Worm (Caenorhabditis elegans) whole organism, L1 larva: ENCODE results near the gene F35B3.3.

Experiments used
- C16A3.4 ChIP-seq: fragments of 150-350 bp; optimal IDR thresholded peaks from 2 replicates; lab custom pipeline; 2014; ENCODE audit warnings: missing biosample characterization, missing genetic modification characterization
- C34B4.2 ChIP-seq: sonication (generic microtip); optimal IDR thresholded peaks from 2 replicates; lab custom pipeline; 2017; ENCODE audit warnings: mild to moderate bottlenecking, missing genetic modification characterization, missing compliant biosample characterization
- Y116A8C.19 ChIP-seq: sonication (generic microtip); optimal IDR thresholded peaks from 2 replicates; lab custom pipeline; 2016; ENCODE audit warnings: missing compliant biosample characterization, missing genetic modification characterization, borderline replicate concordance
- aha-1 ChIP-seq: fragments of 150-350 bp; optimal IDR thresholded peaks from 2 replicates; lab custom pipeline; 2014; ENCODE audit warnings: missing biosample characterization, missing genetic modification characterization
- ama-1 ChIP-seq: fragments of 150-350 bp; optimal IDR thresholded peaks from 2 replicates; lab custom pipeline; 2014
- blmp-1 ChIP-seq: fragments of 150-350 bp; optimal IDR thresholded peaks from 2 replicates; lab custom pipeline; 2014; ENCODE audit warnings: missing biosample characterization, missing genetic modification characterization
- ceh-63 ChIP-seq: fragments of 200-800 bp; sonication (Bioruptor generic); optimal IDR thresholded peaks from 2 replicates; lab custom pipeline; 2018; ENCODE audit warnings: mild to moderate bottlenecking, missing genetic modification characterization, missing compliant biosample characterization
- ceh-90 ChIP-seq: sonication (generic microtip); optimal IDR thresholded peaks from 2 replicates; lab custom pipeline; 2016; ENCODE audit warnings: missing genetic modification characterization, missing compliant biosample characterization
- ces-1 ChIP-seq: fragments of 150-350 bp; optimal IDR thresholded peaks from 2 replicates; lab custom pipeline; 2014; ENCODE audit warnings: missing biosample characterization, missing genetic modification reagents, missing genetic modification characterization
- egl-13 ChIP-seq: sonication (generic microtip); optimal IDR thresholded peaks from 2 replicates; lab custom pipeline; 2016; ENCODE audit warnings: missing genotype, missing genetic modification reagents, missing genetic modification characterization, missing compliant biosample characterization
- egl-27 ChIP-seq, 2 experiments: fragments of 150-350 bp in 1 of 2; sonication (generic microtip); optimal IDR thresholded peaks; 3 replicates each; lab custom pipeline; 2017 to 2018; ENCODE audit warnings: missing biosample characterization in 2 of 2, missing genetic modification characterization in 2 of 2, missing genetic modification reagents in 2 of 2
- elt-2 ChIP-seq: sonication (generic microtip); optimal IDR thresholded peaks from 2 replicates; lab custom pipeline; 2016; ENCODE audit warnings: missing genetic modification characterization, mild to moderate bottlenecking, inconsistent platforms, missing compliant biosample characterization, missing genetic modification reagents
- elt-3 ChIP-seq, 6 experiments: fragments of 150-350 bp in 1 of 6; sonication (generic microtip); optimal IDR thresholded peaks; 2 replicates each; lab custom pipeline; 2017 to 2018; ENCODE audit warnings: missing biosample characterization in 6 of 6, missing genetic modification characterization in 6 of 6, inconsistent platforms in 1 of 6
- fkh-8 ChIP-seq: sonication (generic microtip); optimal IDR thresholded peaks from 2 replicates; lab custom pipeline; 2016; ENCODE audit warnings: mild to moderate bottlenecking, missing genetic modification characterization, missing compliant biosample characterization
- hlh-4 ChIP-seq: sonication (generic microtip); optimal IDR thresholded peaks from 2 replicates; lab custom pipeline; 2016; ENCODE audit warnings: mild to moderate bottlenecking, missing genetic modification characterization, missing compliant biosample characterization
- irx-1 ChIP-seq: sonication (generic microtip); optimal IDR thresholded peaks from 2 replicates; lab custom pipeline; 2016; ENCODE audit warnings: missing genetic modification characterization, missing compliant biosample characterization
- isw-1 ChIP-seq: fragments of 200-800 bp; sonication (Bioruptor generic); IDR thresholded peaks from 2 replicates; pipeline ENCODE4 v1.3.6; 2022; ENCODE audit warnings: missing genetic modification characterization, missing compliant biosample characterization
- lin-13 ChIP-seq: fragments of 150-350 bp; optimal IDR thresholded peaks from 2 replicates; lab custom pipeline; 2014; ENCODE audit warnings: missing biosample characterization, missing genetic modification reagents, missing genetic modification characterization
- lin-14 ChIP-seq: fragments of 200-800 bp; sonication (Bioruptor generic); optimal IDR thresholded peaks from 2 replicates; lab custom pipeline; 2018; ENCODE audit warnings: mild to moderate bottlenecking, missing genetic modification characterization, moderate library complexity, missing compliant biosample characterization
- lin-35 ChIP-seq, 2 experiments: fragments of 150-350 bp; optimal IDR thresholded peaks; 2 replicates each; lab custom pipeline; 2014; ENCODE audit warnings: missing biosample characterization in 2 of 2, missing genetic modification characterization in 2 of 2, missing genetic modification reagents in 2 of 2
- lin-39 ChIP-seq: fragments of 150-350 bp; optimal IDR thresholded peaks from 2 replicates; lab custom pipeline; 2014; ENCODE audit warnings: missing biosample characterization, missing genetic modification reagents, missing genetic modification characterization
- lsy-2 ChIP-seq, 2 experiments: fragments of 150-350 bp; optimal IDR thresholded peaks; 2 replicates each; lab custom pipeline; 2014; ENCODE audit warnings: missing biosample characterization in 2 of 2, missing genetic modification characterization in 2 of 2
- mdl-1 ChIP-seq, 2 experiments: fragments of 150-350 bp; optimal IDR thresholded peaks; 2 replicates each; lab custom pipeline; 2014 to 2017; ENCODE audit warnings: missing biosample characterization in 2 of 2, missing genetic modification characterization in 2 of 2, inconsistent platforms in 1 of 2
- mep-1 ChIP-seq: fragments of 150-350 bp; optimal IDR thresholded peaks from 2 replicates; lab custom pipeline; 2014; ENCODE audit warnings: missing biosample characterization, missing genetic modification characterization
- nhr-11 ChIP-seq: fragments of 150-350 bp; optimal IDR thresholded peaks from 2 replicates; lab custom pipeline; 2014; ENCODE audit warnings: missing biosample characterization, missing genetic modification characterization
- nhr-12 ChIP-seq: sonication (generic microtip); optimal IDR thresholded peaks from 2 replicates; lab custom pipeline; 2017; ENCODE audit warnings: missing biosample characterization, missing genetic modification characterization
- nhr-19 ChIP-seq: fragments of 200-800 bp; sonication (Bioruptor generic); conservative IDR thresholded peaks from 2 replicates; pipeline ENCODE4 v1.3.6; 2022; ENCODE audit warnings: missing genetic modification characterization, missing compliant biosample characterization
- nhr-237 ChIP-seq: fragments of 150-350 bp; optimal IDR thresholded peaks from 2 replicates; lab custom pipeline; 2014; ENCODE audit warnings: missing biosample characterization, missing genetic modification characterization
- nhr-28 ChIP-seq: fragments of 150-350 bp; optimal IDR thresholded peaks from 2 replicates; lab custom pipeline; 2014; ENCODE audit warnings: missing biosample characterization, missing genetic modification characterization
- nhr-71 ChIP-seq: sonication (generic microtip); optimal IDR thresholded peaks from 2 replicates; lab custom pipeline; 2016; ENCODE audit warnings: mild to moderate bottlenecking, missing genetic modification characterization, moderate library complexity, missing compliant biosample characterization
- nhr-76 ChIP-seq: sonication (generic microtip); optimal IDR thresholded peaks from 2 replicates; lab custom pipeline; 2017; ENCODE audit warnings: missing biosample characterization, missing genetic modification characterization
- nhr-77 ChIP-seq: fragments of 150-350 bp; optimal IDR thresholded peaks from 2 replicates; lab custom pipeline; 2014; ENCODE audit warnings: missing biosample characterization, missing genetic modification characterization
- nhr-84 ChIP-seq: sonication (generic microtip); optimal IDR thresholded peaks from 2 replicates; lab custom pipeline; 2017; ENCODE audit warnings: missing biosample characterization, missing genetic modification characterization
- nhr-85 ChIP-seq: sonication (generic microtip); peaks from one replicate; lab custom pipeline; 2016; ENCODE audit warnings: missing genetic modification characterization, inconsistent platforms, missing compliant biosample characterization
- pag-3 ChIP-seq: sonication (generic microtip); optimal IDR thresholded peaks from 2 replicates; lab custom pipeline; 2017; ENCODE audit warnings: missing genetic modification characterization, mild to moderate bottlenecking, missing compliant biosample characterization, antibody characterized with exemption, borderline replicate concordance; ENCODE audit not compliant: insufficient read depth
- rnt-1 ChIP-seq: sonication (generic microtip); optimal IDR thresholded peaks from 2 replicates; lab custom pipeline; 2016; ENCODE audit warnings: mild to moderate bottlenecking, missing genetic modification characterization, moderate library complexity, missing compliant biosample characterization
- snpc-4 ChIP-seq: fragments of 150-350 bp; optimal IDR thresholded peaks from 2 replicates; lab custom pipeline; 2014; ENCODE audit warnings: missing biosample characterization, missing genetic modification characterization
- snu-23 ChIP-seq: sonication (generic microtip); optimal IDR thresholded peaks from 2 replicates; lab custom pipeline; 2016; ENCODE audit warnings: missing genetic modification characterization, missing compliant biosample characterization
- sup-37 ChIP-seq: fragments of 200-800 bp; sonication (Bioruptor generic); optimal IDR thresholded peaks from 2 replicates; lab custom pipeline; 2018; ENCODE audit warnings: mild to moderate bottlenecking, missing genetic modification characterization, missing compliant biosample characterization
- unc-130 ChIP-seq: fragments of 150-350 bp; optimal IDR thresholded peaks from 2 replicates; lab custom pipeline; 2017; ENCODE audit warnings: missing biosample characterization, missing genetic modification characterization, inconsistent platforms
- unc-62 ChIP-seq: fragments of 150-350 bp; optimal IDR thresholded peaks from 2 replicates; lab custom pipeline; 2014; ENCODE audit warnings: missing biosample characterization, missing genetic modification reagents, missing genetic modification characterization
- unc-86 ChIP-seq: sonication (generic microtip); optimal IDR thresholded peaks from 2 replicates; lab custom pipeline; 2016; ENCODE audit warnings: missing genetic modification characterization, missing compliant biosample characterization
- zip-4 ChIP-seq: fragments of 200-800 bp; sonication (Bioruptor generic); optimal IDR thresholded peaks from 2 replicates; lab custom pipeline; 2018; ENCODE audit warnings: mild to moderate bottlenecking, missing genetic modification characterization, moderate library complexity, missing compliant biosample characterization
- ztf-11 ChIP-seq, 2 experiments: sonication (generic microtip); optimal IDR thresholded peaks; 2 replicates each; lab custom pipeline; 2016 to 2017; ENCODE audit warnings: missing genetic modification characterization in 2 of 2, missing biosample characterization in 1 of 2, missing compliant biosample characterization in 1 of 2
- ztf-4 ChIP-seq: fragments of 150-350 bp; optimal IDR thresholded peaks from 2 replicates; lab custom pipeline; 2014; ENCODE audit warnings: missing biosample characterization, missing genetic modification characterization

F35B3.3 gene

DNA sequence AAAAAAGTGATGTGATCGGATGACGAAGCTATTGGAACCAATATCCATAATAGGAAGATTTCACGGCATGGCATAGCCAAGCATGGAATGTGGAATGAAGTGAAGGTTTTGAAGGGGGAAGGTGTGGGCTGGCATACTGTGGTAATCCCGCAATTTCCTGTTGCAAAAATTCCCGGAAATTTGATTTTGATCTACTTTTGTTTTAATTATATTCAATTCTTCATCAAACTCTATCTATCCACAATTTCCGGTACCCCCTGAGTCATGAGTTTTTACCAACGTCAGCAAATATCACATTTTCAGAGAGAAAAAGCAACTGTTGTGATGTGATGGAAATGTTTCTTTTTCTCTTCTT is 42.2 kb downstream of the F35B3.3 start, which contains the start of gene gcy-11:
Gene gcy-11 (minus strand): TSS at position 101 of the 355 bp plus-strand sequence.
- TF ChIP-seq rnt-1 (tag; lab: Kevin White, UChicago): peak; percentile 37
- TF ChIP-seq snu-23 (GFP tag; lab: Kevin White, UChicago): peak; percentile 6
- no peak for TF ChIP-seq isw-1
- TF ChIP-seq nhr-71 (tag; lab: Kevin White, UChicago): peak; percentile 60
- peak; percentile 23 for TF ChIP-seq fkh-8 (tag; lab: Kevin White, UChicago)
- no peak for TF ChIP-seq ces-1 (GFP tag; lab: Kevin White, UChicago)
- peak; percentile 10 for TF ChIP-seq lin-39 (tag; lab: Kevin White, UChicago)
- TF ChIP-seq lsy-2 (tag; optimal IDR thresholded peaks at IDR 0.05; lab: Kevin White, UChicago): peak; percentile 15 to 18

DNA sequence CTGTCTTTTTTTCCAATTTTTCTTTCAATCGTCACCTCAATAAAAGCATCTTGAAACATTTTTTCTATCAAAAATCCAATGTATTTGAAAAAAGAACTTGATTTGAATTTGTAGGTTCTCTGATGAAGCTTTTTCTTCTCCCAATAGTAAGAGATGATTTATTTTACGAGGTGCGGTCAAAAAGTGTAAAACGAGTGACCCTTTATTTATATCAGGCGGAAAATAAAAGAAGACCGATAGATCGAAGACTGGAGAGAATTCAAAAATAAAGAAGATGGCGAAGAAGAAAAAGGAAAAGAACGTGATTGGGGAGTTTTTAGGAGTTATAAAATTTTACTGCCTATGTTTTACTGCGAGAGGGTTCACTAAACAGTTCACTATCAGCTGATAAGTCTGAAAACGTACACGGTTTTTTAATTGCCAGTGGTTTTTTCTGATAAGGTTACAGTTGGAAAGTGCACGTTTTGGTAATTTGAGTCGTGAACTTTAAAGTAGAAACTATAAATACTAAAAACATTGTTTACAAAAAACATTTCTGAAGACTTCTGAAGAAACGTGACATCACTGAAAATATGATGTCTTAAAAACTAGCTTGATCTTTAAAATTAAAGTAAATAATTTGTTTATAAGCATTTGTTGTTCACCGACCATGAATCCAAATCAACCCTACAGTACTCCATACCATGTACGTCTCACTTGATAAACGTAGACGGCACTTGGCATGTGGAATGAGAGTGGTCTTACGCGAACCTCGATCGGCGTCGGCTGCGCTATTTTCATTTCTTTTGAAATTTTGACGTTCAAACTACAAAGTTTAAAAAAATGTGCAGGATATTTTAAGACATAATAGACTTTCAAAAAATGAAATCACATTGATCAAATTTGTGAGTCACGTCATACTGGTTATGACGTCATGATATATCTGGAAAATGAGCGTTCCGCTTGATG is 42.8 kb downstream of the F35B3.3 start:
- TF ChIP-seq nhr-71 (tag; lab: Kevin White, UChicago): peak; percentile 20
- TF ChIP-seq blmp-1 (tag; lab: Kevin White, UChicago): peak; percentile 21
- TF ChIP-seq elt-2 (tag; lab: Kevin White, UChicago): peak; percentile 56
- peak; percentile 30 for TF ChIP-seq snpc-4 (tag; lab: Kevin White, UChicago)
- no peak for TF ChIP-seq nhr-237 (tag; lab: Kevin White, UChicago)
- no peak for TF ChIP-seq lsy-2 (tag; optimal IDR thresholded peaks at IDR 0.05; lab: Kevin White, UChicago)
- TF ChIP-seq nhr-85: peak; percentile 78
- TF ChIP-seq lin-14: peak; percentile 41

DNA sequence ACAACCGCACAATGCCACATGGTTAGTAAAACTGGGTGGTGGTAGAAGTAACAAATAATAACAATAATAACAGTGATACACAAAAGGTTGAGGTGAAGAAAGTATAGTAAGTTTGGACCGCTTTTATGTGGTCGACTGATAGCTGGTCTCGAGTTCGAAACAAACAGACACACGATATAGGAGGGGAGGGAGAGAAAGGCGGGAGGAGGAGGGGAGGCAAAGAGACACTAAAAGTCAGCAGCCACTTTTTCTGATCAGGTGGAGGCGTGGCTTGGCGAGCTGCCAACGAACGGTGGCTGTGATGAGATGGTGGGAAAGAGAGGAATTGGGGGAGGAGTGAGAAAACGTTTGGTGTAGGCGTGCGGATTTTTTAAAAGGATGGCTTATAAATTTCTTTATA is 45.1 kb downstream of the F35B3.3 start:
- TF ChIP-seq ztf-11 (tag; optimal IDR thresholded peaks at IDR 0.05; lab: Kevin White, UChicago): no peak
- peak; percentile 38 for TF ChIP-seq unc-130 (tag; lab: Kevin White, UChicago)
- TF ChIP-seq Y116A8C.19 (tag; lab: Kevin White, UChicago): no peak
- no peak for TF ChIP-seq nhr-12
- no peak for TF ChIP-seq snpc-4 (tag; lab: Kevin White, UChicago)
- no peak for TF ChIP-seq C34B4.2 (tag; lab: Kevin White, UChicago)
- TF ChIP-seq unc-62 (GFP tag; lab: Kevin White, UChicago): no peak
- TF ChIP-seq nhr-77: no peak
- TF ChIP-seq aha-1 (tag; lab: Kevin White, UChicago): no peak
- TF ChIP-seq rnt-1 (tag; lab: Kevin White, UChicago): peak; percentile 33
- TF ChIP-seq ceh-90 (tag; lab: Kevin White, UChicago): no peak
- TF ChIP-seq unc-86 (tag; lab: Kevin White, UChicago): no peak
- peak in 1 of 2 experiments; percentile 20 for TF ChIP-seq lsy-2 (tag; optimal IDR thresholded peaks at IDR 0.05; lab: Kevin White, UChicago)
- TF ChIP-seq ztf-4 (tag; lab: Kevin White, UChicago): no peak
- peak in 1 of 2 experiments; percentile 55 for TF ChIP-seq mdl-1 (tag; optimal IDR thresholded peaks at IDR 0.05; lab: Kevin White, UChicago)
- peak in 1 of 2 experiments; percentile 48 for TF ChIP-seq lin-35 (GFP tag; optimal IDR thresholded peaks at IDR 0.05; lab: Kevin White, UChicago)
- peak; percentile 71 for TF ChIP-seq nhr-85
- TF ChIP-seq egl-13: no peak
- no peak for TF ChIP-seq C16A3.4 (tag; lab: Kevin White, UChicago)
- TF ChIP-seq blmp-1 (tag; lab: Kevin White, UChicago): peak; percentile 19
- no peak for TF ChIP-seq fkh-8 (tag; lab: Kevin White, UChicago)
- TF ChIP-seq lin-14: peak; percentile 58
- peak; percentile 46 for TF ChIP-seq nhr-71 (tag; lab: Kevin White, UChicago)
- no peak for TF ChIP-seq nhr-84 (tag; lab: Kevin White, UChicago)
- TF ChIP-seq egl-27 (tag; optimal IDR thresholded peaks at IDR 0.05; lab: Kevin White, UChicago): no peak
- TF ChIP-seq lin-39 (tag; lab: Kevin White, UChicago): no peak
- no peak for TF ChIP-seq lin-13 (GFP tag; lab: Kevin White, UChicago)
- peak; percentile 16 for TF ChIP-seq ama-1 (lab: Kevin White, UChicago)
- TF ChIP-seq mep-1 (tag; lab: Kevin White, UChicago): no peak
- no peak for TF ChIP-seq nhr-11
- TF ChIP-seq zip-4 (GFP tag; lab: Kevin White, UChicago): no peak
- peak in 1 of 6 experiments; percentile 6 for TF ChIP-seq elt-3 (tag; optimal IDR thresholded peaks at IDR 0.05; lab: Kevin White, UChicago)
- TF ChIP-seq ceh-63 (GFP tag; lab: Kevin White, UChicago): no peak
- TF ChIP-seq nhr-28 (tag; lab: Kevin White, UChicago): no peak
- TF ChIP-seq sup-37: no peak
- peak; percentile 28 for TF ChIP-seq nhr-19 (GFP tag; lab: Robert Waterston, UW)
- no peak for TF ChIP-seq pag-3 (tag; lab: Kevin White, UChicago)
- no peak for TF ChIP-seq hlh-4 (tag; lab: Kevin White, UChicago)
- TF ChIP-seq nhr-76 (tag; lab: Kevin White, UChicago): no peak
- TF ChIP-seq irx-1 (tag; lab: Kevin White, UChicago): no peak
